Fruit fly (Drosophila melanogaster): ENCODE data around the gene CG4768.

Gene CG4768

dm6 chrX:16791920-16792829 lies at the start of gene CG4768 (continued):
- peak; percentile 86 for TF ChIP-seq cg (GFP tag; optimal IDR thresholded peaks at IDR 0.05)
- 0 out of 2 replicates have a peak, but pooled peaks have one; percentile 8 for TF ChIP-seq Rfx (GFP tag; IDR thresholded peaks at IDR 0.05)
- TF ChIP-seq CG10274 (GFP tag; optimal IDR thresholded peaks at IDR 0.05): no peak
- TF ChIP-seq BEAF-32 (GFP tag; optimal IDR thresholded peaks at IDR 0.05): peak; percentile 24
- no peak for TF ChIP-seq Ssrp (tag; optimal IDR thresholded peaks at IDR 0.05)
- 0 out of 2 replicates have a peak, but pooled peaks have one; percentile 17 for TF ChIP-seq slbo (GFP tag; IDR thresholded peaks at IDR 0.05)
- TF ChIP-seq CG13624 (GFP tag; optimal IDR thresholded peaks at IDR 0.05): peak; percentile 7
- TF ChIP-seq prd (optimal IDR thresholded peaks at IDR 0.05): no peak
- 0 out of 3 replicates have a peak, but pooled peaks have one; percentile 7 for TF ChIP-seq prd (GFP tag; IDR thresholded peaks at IDR 0.05)
- peak; percentile 70 for TF ChIP-seq Ets65A (GFP tag)
- peak; percentile 17 for TF ChIP-seq nom (GFP tag; optimal IDR thresholded peaks at IDR 0.05)

- no peak for TF ChIP-seq gro (GFP tag; optimal IDR thresholded peaks at IDR 0.05)
- no peak for TF ChIP-seq CG8089 (GFP tag; optimal IDR thresholded peaks at IDR 0.05)
- TF ChIP-seq CG12219 (GFP tag; optimal IDR thresholded peaks at IDR 0.05): no peak
- TF ChIP-seq CG4282 (GFP tag; optimal IDR thresholded peaks at IDR 0.05): no peak
- TF ChIP-seq ERR (GFP tag; optimal IDR thresholded peaks at IDR 0.05): no peak
- TF ChIP-seq zfh2 (GFP tag; optimal IDR thresholded peaks at IDR 0.05): no peak
- TF ChIP-seq CG5953 (GFP tag; IDR thresholded peaks at IDR 0.05): no peak
- TF ChIP-seq Lim3 (GFP tag; IDR thresholded peaks at IDR 0.05): no peak
- no peak for TF ChIP-seq al (GFP tag; IDR thresholded peaks at IDR 0.05)
- no peak for TF ChIP-seq CG7839 (tag; optimal IDR thresholded peaks at IDR 0.05)
- no peak for TF ChIP-seq mirr (GFP tag; optimal IDR thresholded peaks at IDR 0.05)
- TF ChIP-seq CG10462 (GFP tag; optimal IDR thresholded peaks at IDR 0.05): no peak
- no peak for TF ChIP-seq CG13624 (GFP tag; optimal IDR thresholded peaks at IDR 0.05)
Measured at dm6 chrX:16742547-16742946, 49.4 kb upstream of the CG4768 start, which contains the start of gene Twdlalpha. Gene Twdlalpha (plus strand): TSS chrX:16742847.

dm6 chrX:16744345-16744744 lies 47.6 kb upstream of the CG4768 start:
- TF ChIP-seq CG6791 (GFP tag; IDR thresholded peaks at IDR 0.05; ENCODE audit: partially characterized antibody) (0 out of 3 replicates have a peak, but pooled peaks have one; percentile 9), stwl (tag; optimal IDR thresholded peaks at IDR 0.05) (no peak), CG3065 (GFP tag; optimal IDR thresholded peaks at IDR 0.05) (no peak), CTCF (GFP tag; optimal IDR thresholded peaks at IDR 0.05) (peak; percentile 30), CG2129 (GFP tag; IDR thresholded peaks at IDR 0.05; ENCODE audit: partially characterized antibody) (no peak), CG8290 (GFP tag; optimal IDR thresholded peaks at IDR 0.05) (peak; percentile 44), CG8290 (tag; optimal IDR thresholded peaks at IDR 0.05) (no peak), Pdp1 (GFP tag; optimal IDR thresholded peaks at IDR 0.05) (no peak), CG18011 (GFP tag; optimal IDR thresholded peaks at IDR 0.05) (peak; percentile 96), stc (GFP tag; IDR thresholded peaks at IDR 0.05) (no peak)

dm6 chrX:16745942-16746341 lies 46.0 kb upstream of the CG4768 start:
- TF ChIP-seq MBD-R2 (GFP tag; IDR thresholded peaks at IDR 0.05) (no peak), CG10565 (GFP tag; optimal IDR thresholded peaks at IDR 0.05) (no peak), CG11247 (GFP tag; IDR thresholded peaks at IDR 0.05) (no peak), Max (GFP tag; optimal IDR thresholded peaks at IDR 0.05) (no peak), sd (tag; optimal IDR thresholded peaks at IDR 0.05) (peak; percentile 48), CG4820 (GFP tag; optimal IDR thresholded peaks at IDR 0.05) (no peak), grn (GFP tag; optimal IDR thresholded peaks at IDR 0.05) (peak; percentile 28), CG31388 (GFP tag; optimal IDR thresholded peaks at IDR 0.05) (no peak), crol (GFP tag; IDR thresholded peaks at IDR 0.05) (no peak), GATAe (GFP tag; conservative IDR thresholded peaks at IDR 0.05) (0 out of 2 replicates have a peak, but pooled peaks have one; percentile 18), Elba2 (GFP tag; optimal IDR thresholded peaks at IDR 0.05) (no peak), CG34376 (GFP tag; optimal IDR thresholded peaks at IDR 0.05) (peak; percentile 16), exex (tag; optimal IDR thresholded peaks at IDR 0.05) (peak; percentile 64), sug (tag; optimal IDR thresholded peaks at IDR 0.05) (peak; percentile 85), disco-r (GFP tag; optimal IDR thresholded peaks at IDR 0.05) (no peak)

Data from whole organism, embryonic.